Fruit fly (Drosophila melanogaster) whole organism, embryonic: Measurements from ENCODE around the gene Mgat4b.
A peak's percentile ranks its signal among the peaks of the same experiment; 100 is the strongest.

ENCODE experiments used
- Ada2b ChIP-seq: fragments of 200-800 bp; sonication (Bioruptor generic); IDR thresholded peaks from 2 replicates; pipeline ENCODE4 v1.3.6; 2022; ENCODE audit warnings: missing biosample characterization, missing genetic modification characterization
- Asciz ChIP-seq: fragments of 200-800 bp; sonication (Bioruptor generic); optimal IDR thresholded peaks from 2 replicates; lab custom pipeline; 2017; ENCODE audit warnings: missing biosample characterization, mild to moderate bottlenecking, missing genetic modification characterization, missing genetic modification reagents
- CG10366 ChIP-seq: fragments of 200-800 bp; sonication (Bioruptor generic); IDR thresholded peaks from 2 replicates; pipeline ENCODE4 v1.3.6; 2022; ENCODE audit warnings: missing biosample characterization, missing genetic modification characterization
- CG10979 ChIP-seq: fragments of 200-800 bp; sonication (Bioruptor generic); optimal IDR thresholded peaks from 2 replicates; lab custom pipeline; 2018; ENCODE audit warnings: missing biosample characterization, mild to moderate bottlenecking, missing genetic modification characterization, moderate library complexity
- CG11456 ChIP-seq: fragments of 200-800 bp; sonication (Bioruptor generic); IDR thresholded peaks from 3 replicates; pipeline ENCODE4 v1.3.6; 2022; ENCODE audit warnings: missing biosample characterization, missing genetic modification characterization
- CG11723 ChIP-seq: fragments of 200-800 bp; sonication (Bioruptor generic); optimal IDR thresholded peaks from 2 replicates; lab custom pipeline; 2017; ENCODE audit warnings: missing biosample characterization, mild to moderate bottlenecking, missing genetic modification characterization
- CG13123 ChIP-seq: fragments of 200-800 bp; sonication (Bioruptor generic); optimal IDR thresholded peaks from 2 replicates; lab custom pipeline; 2016; ENCODE audit warnings: missing biosample characterization, missing genetic modification characterization
- CG13424 ChIP-seq: fragments of 200-800 bp; sonication (Bioruptor generic); optimal IDR thresholded peaks from 2 replicates; lab custom pipeline; 2019; ENCODE audit warnings: missing biosample characterization, mild to moderate bottlenecking, missing genetic modification characterization, moderate library complexity
- CG13775 ChIP-seq: fragments of 200-800 bp; sonication (Bioruptor generic); optimal IDR thresholded peaks from 3 replicates; lab custom pipeline; 2017; ENCODE audit warnings: missing biosample characterization, mild to moderate bottlenecking, missing genetic modification characterization
- CG15269 ChIP-seq: fragments of 200-800 bp; sonication (Bioruptor generic); optimal IDR thresholded peaks from 2 replicates; lab custom pipeline; 2018; ENCODE audit warnings: missing biosample characterization, mild to moderate bottlenecking, missing genetic modification characterization, moderate library complexity
- CG15696 ChIP-seq: fragments of 200-800 bp; sonication (Bioruptor generic); optimal IDR thresholded peaks from 2 replicates; lab custom pipeline; 2019; ENCODE audit warnings: missing biosample characterization, mild to moderate bottlenecking, missing genetic modification characterization, moderate library complexity
- CG32772 ChIP-seq: fragments of 200-800 bp; sonication (Bioruptor generic); IDR thresholded peaks from 2 replicates; pipeline ENCODE4 v1.3.6; 2022; ENCODE audit warnings: missing biosample characterization, missing genetic modification characterization
- CG34422 ChIP-seq: fragments of 200-800 bp; sonication (Bioruptor generic); IDR thresholded peaks from 3 replicates; pipeline ENCODE4 v1.3.6; 2022; ENCODE audit warnings: missing biosample characterization, missing genetic modification characterization
- CG4424 ChIP-seq: fragments of 200-800 bp; sonication (Bioruptor generic); optimal IDR thresholded peaks from 3 replicates; lab custom pipeline; 2016; ENCODE audit warnings: missing biosample characterization, missing genetic modification characterization
- CG6175 ChIP-seq: fragments of 200-800 bp; sonication (Bioruptor generic); IDR thresholded peaks from 3 replicates; pipeline ENCODE4 v1.3.6; 2022; ENCODE audit warnings: missing biosample characterization, missing genetic modification characterization
- CG6254 ChIP-seq: fragments of 200-800 bp; sonication (Bioruptor generic); optimal IDR thresholded peaks from 3 replicates; lab custom pipeline; 2017; ENCODE audit warnings: mild to moderate bottlenecking, missing biosample characterization, missing genetic modification reagents, missing genetic modification characterization
- CG9797 ChIP-seq: fragments of 200-800 bp; sonication (Bioruptor generic); optimal IDR thresholded peaks from 3 replicates; lab custom pipeline; 2018; ENCODE audit warnings: missing biosample characterization, mild to moderate bottlenecking, missing genetic modification characterization
- CG9932 ChIP-seq: fragments of 200-800 bp; sonication (Bioruptor generic); IDR thresholded peaks from 2 replicates; pipeline ENCODE4 v1.3.6; 2022; ENCODE audit warnings: missing biosample characterization, missing genetic modification characterization
- D19A ChIP-seq: fragments of 200-800 bp; optimal IDR thresholded peaks from 3 replicates; lab custom pipeline; 2019; ENCODE audit warnings: missing biosample characterization, mild to moderate bottlenecking, missing genetic modification characterization, moderate library complexity
- Dbx ChIP-seq: fragments of 200-800 bp; sonication (Bioruptor generic); IDR thresholded peaks from 3 replicates; pipeline ENCODE4 v1.3.6; 2022; ENCODE audit warnings: missing biosample characterization, missing genetic modification characterization
- Dfd ChIP-seq, 2 experiments: fragments of >200 bp; optimal IDR thresholded peaks; 2 replicates each; lab custom pipeline; 2017; ENCODE audit warnings: missing biosample characterization in 2 of 2, missing genetic modification characterization in 2 of 2
- Dip3 ChIP-seq: fragments of 200-800 bp; sonication (Bioruptor generic); optimal IDR thresholded peaks from 3 replicates; lab custom pipeline; 2016; ENCODE audit warnings: missing biosample characterization, missing genetic modification characterization
- Drgx ChIP-seq: fragments of 200-800 bp; sonication (Bioruptor generic); IDR thresholded peaks from 2 replicates; pipeline ENCODE4 v1.3.6; 2022; ENCODE audit warnings: missing biosample characterization, missing genetic modification characterization
- ERR ChIP-seq: fragments of 200-800 bp; sonication (Bioruptor generic); optimal IDR thresholded peaks from 2 replicates; lab custom pipeline; 2016; ENCODE audit warnings: missing biosample characterization, missing genetic modification characterization
- MBD-R2 ChIP-seq: fragments of 200-800 bp; sonication (Bioruptor generic); IDR thresholded peaks from 2 replicates; pipeline ENCODE4 v1.3.6; 2022; ENCODE audit warnings: missing biosample characterization, missing genetic modification characterization
- Max ChIP-seq: fragments of 200-800 bp; sonication (Bioruptor generic); optimal IDR thresholded peaks from 2 replicates; lab custom pipeline; 2016; ENCODE audit warnings: missing biosample characterization, mild to moderate bottlenecking, missing genetic modification characterization
- Rfx ChIP-seq: fragments of 200-800 bp; sonication (Bioruptor generic); IDR thresholded peaks from 2 replicates; pipeline ENCODE4 v1.3.6; 2022; ENCODE audit warnings: missing biosample characterization, missing genetic modification characterization
- Ssrp ChIP-seq: fragments of 200-800 bp; sonication (Bioruptor generic); optimal IDR thresholded peaks from 2 replicates; lab custom pipeline; 2018; ENCODE audit warnings: missing biosample characterization, mild to moderate bottlenecking, missing genetic modification characterization, moderate library complexity
- cas ChIP-seq: fragments of 200-800 bp; sonication (Bioruptor generic); IDR thresholded peaks from 2 replicates; pipeline ENCODE4 v1.3.6; 2022; ENCODE audit warnings: missing biosample characterization, missing genetic modification characterization
- crol ChIP-seq: fragments of 200-800 bp; sonication (Bioruptor generic); IDR thresholded peaks from 2 replicates; pipeline ENCODE4 v1.3.6; 2022; ENCODE audit warnings: missing biosample characterization, missing genetic modification characterization
- cwo ChIP-seq: fragments of 200-800 bp; sonication (Bioruptor generic); optimal IDR thresholded peaks from 3 replicates; lab custom pipeline; 2017; ENCODE audit warnings: missing biosample characterization, missing genetic modification characterization, mild to moderate bottlenecking, moderate library complexity, missing genetic modification reagents
- dati ChIP-seq: fragments of 200-800 bp; sonication (Bioruptor generic); IDR thresholded peaks from 2 replicates; pipeline ENCODE4 v1.3.6; 2022; ENCODE audit warnings: missing biosample characterization, missing genetic modification characterization
- fd3F ChIP-seq: fragments of 200-800 bp; sonication (Bioruptor generic); optimal IDR thresholded peaks from 2 replicates; lab custom pipeline; 2018; ENCODE audit warnings: missing biosample characterization, mild to moderate bottlenecking, missing genetic modification characterization, moderate library complexity
- fd96Cb ChIP-seq: fragments of 200-800 bp; sonication (Bioruptor generic); optimal IDR thresholded peaks from 2 replicates; lab custom pipeline; 2018; ENCODE audit warnings: missing biosample characterization, mild to moderate bottlenecking, missing genetic modification characterization, moderate library complexity
- fu2 ChIP-seq: fragments of 200-800 bp; sonication (Bioruptor generic); optimal IDR thresholded peaks from 2 replicates; lab custom pipeline; 2016; ENCODE audit warnings: missing biosample characterization, missing genetic modification characterization
- gcm ChIP-seq: fragments of 200-800 bp; sonication (Bioruptor generic); optimal IDR thresholded peaks from 2 replicates; lab custom pipeline; 2019; ENCODE audit warnings: missing biosample characterization, mild to moderate bottlenecking, missing genetic modification characterization, moderate library complexity
- grn ChIP-seq: fragments of 200-800 bp; sonication (Bioruptor generic); optimal IDR thresholded peaks from 3 replicates; lab custom pipeline; 2017; ENCODE audit warnings: missing biosample characterization, missing genetic modification characterization
- klu ChIP-seq: fragments of 200-800 bp; sonication (Bioruptor generic); IDR thresholded peaks from 2 replicates; pipeline ENCODE4 v1.3.6; 2022; ENCODE audit warnings: missing biosample characterization, missing genetic modification characterization
- lab ChIP-seq: fragments of 200-800 bp; sonication (Bioruptor generic); optimal IDR thresholded peaks from 3 replicates; lab custom pipeline; 2017; ENCODE audit warnings: missing biosample characterization, missing genetic modification characterization, mild to moderate bottlenecking, moderate library complexity, missing genetic modification reagents
- lilli ChIP-seq: fragments of 200-800 bp; sonication (Bioruptor generic); optimal IDR thresholded peaks from 3 replicates; lab custom pipeline; 2016; ENCODE audit warnings: missing biosample characterization, missing genetic modification characterization
- nom ChIP-seq: fragments of 200-800 bp; sonication (Bioruptor generic); optimal IDR thresholded peaks from 2 replicates; lab custom pipeline; 2017; ENCODE audit warnings: missing biosample characterization, missing genetic modification characterization, mild to moderate bottlenecking, moderate library complexity, missing genetic modification reagents
- pho ChIP-seq: fragments of 200-800 bp; sonication (Bioruptor generic); optimal IDR thresholded peaks from 2 replicates; lab custom pipeline; 2016; ENCODE audit warnings: missing biosample characterization, missing genetic modification characterization
- pum ChIP-seq: fragments of 200-800 bp; sonication (Bioruptor generic); optimal IDR thresholded peaks from 2 replicates; lab custom pipeline; 2016; ENCODE audit warnings: missing biosample characterization, missing genetic modification characterization
- ro ChIP-seq: fragments of 200-800 bp; sonication (Bioruptor generic); IDR thresholded peaks from 2 replicates; pipeline ENCODE4 v1.3.6; 2022; ENCODE audit warnings: missing biosample characterization, missing genetic modification characterization
- sens ChIP-seq: fragments of 200-800 bp; sonication (Bioruptor generic); peaks from one replicate; lab custom pipeline; 2016; ENCODE audit warnings: missing biosample characterization, missing genetic modification characterization
- sim ChIP-seq: fragments of 200-800 bp; sonication (Bioruptor generic); IDR thresholded peaks from 2 replicates; pipeline ENCODE4 v1.3.6; 2022; ENCODE audit warnings: missing biosample characterization, missing genetic modification characterization
- sisA ChIP-seq: fragments of 200-800 bp; sonication (Bioruptor generic); IDR thresholded peaks from 2 replicates; pipeline ENCODE4 v1.3.6; 2022; ENCODE audit warnings: missing biosample characterization, missing genetic modification characterization
- stwl ChIP-seq: fragments of 200-800 bp; sonication (Bioruptor generic); optimal IDR thresholded peaks from 3 replicates; lab custom pipeline; 2018; ENCODE audit warnings: missing biosample characterization, mild to moderate bottlenecking, missing genetic modification characterization, moderate library complexity
- tio ChIP-seq: fragments of 200-800 bp; sonication (Bioruptor generic); optimal IDR thresholded peaks from 2 replicates; lab custom pipeline; 2017; ENCODE audit warnings: missing biosample characterization, missing genetic modification characterization, inconsistent platforms
- tna ChIP-seq: fragments of 200-800 bp; sonication (Bioruptor generic); IDR thresholded peaks from 2 replicates; pipeline ENCODE4 v1.3.6; 2022; ENCODE audit warnings: missing biosample characterization, missing genetic modification characterization; ENCODE audit not compliant: partially characterized antibody
- twi ChIP-seq: fragments of 200-800 bp; optimal IDR thresholded peaks from 2 replicates; lab custom pipeline; 2019; ENCODE audit warnings: missing biosample characterization, mild to moderate bottlenecking, missing genetic modification characterization, moderate library complexity
- vfl ChIP-seq: fragments of 200-800 bp; sonication (Bioruptor generic); optimal IDR thresholded peaks from 2 replicates; lab custom pipeline; 2016; ENCODE audit warnings: missing biosample characterization, missing genetic modification characterization

Gene Mgat4b

dm6 chr3L:14785492-14785916 lies 16.4 kb upstream of the Mgat4b start (continued):
- TF ChIP-seq klu (0 out of 2 replicates have a peak, but pooled peaks have one; percentile 42), ERR (no peak), nom (GFP tag; lab: Kevin White, UChicago) (peak; percentile 59), CG10366 (peak; percentile 31), cwo (no peak), cas (GFP tag; lab: Robert Waterston, UW) (0 out of 2 replicates have a peak, but pooled peaks have one; percentile 5), sens (GFP tag; lab: Kevin White, UChicago) (peak; percentile 30), crol (GFP tag; lab: Robert Waterston, UW) (peak; percentile 81), dati (GFP tag; lab: Robert Waterston, UW) (no peak), tna (GFP tag; lab: Robert Waterston, UW) (no peak), Dip3 (GFP tag; lab: Kevin White, UChicago) (no peak), Dbx (GFP tag; lab: Robert Waterston, UW) (peak; percentile 41; the same call in 2 of the 3 replicates), Dfd (GFP tag; optimal IDR thresholded peaks at IDR 0.05; lab: Kevin White, UChicago) (no peak), Rfx (GFP tag; lab: Robert Waterston, UW) (peak; percentile 53), CG9797 (no peak), CG6254 (GFP tag; lab: Kevin White, UChicago) (no peak), CG34422 (GFP tag; lab: Robert Waterston, UW) (peak; percentile 44; the same call in 1 of the 3 replicates), CG4424 (GFP tag; lab: Kevin White, UChicago) (no peak), Drgx (GFP tag; lab: Robert Waterston, UW) (peak; percentile 85), Ssrp (tag; lab: Kevin White, UChicago) (no peak), vfl (GFP tag; lab: Kevin White, UChicago) (no peak), lab (peak; percentile 51), ro (GFP tag; lab: Robert Waterston, UW) (no peak), gcm (GFP tag; lab: Kevin White, UChicago) (no peak), Asciz (peak; percentile 24), CG13424 (tag; lab: Kevin White, UChicago) (no peak), sisA (peak; percentile 33; the same call in 1 of the 2 replicates), CG32772 (GFP tag; lab: Robert Waterston, UW) (no peak; the same call in 1 of the 2 replicates), pum (peak; percentile 28), lilli (GFP tag; lab: Kevin White, UChicago) (no peak), CG15696 (tag; lab: Kevin White, UChicago) (no peak), CG11456 (no peak), CG11723 (GFP tag; lab: Kevin White, UChicago) (no peak), twi (no peak), CG13123 (no peak), D19A (tag; lab: Kevin White, UChicago) (no peak), Max (GFP tag; lab: Kevin White, UChicago) (no peak), sim (no peak), CG9932 (GFP tag; lab: Robert Waterston, UW) (peak; percentile 27; the same call in 1 of the 2 replicates), CG6175 (GFP tag; lab: Robert Waterston, UW) (no peak), pho (GFP tag; lab: Kevin White, UChicago) (no peak), CG10979 (no peak), fu2 (no peak), fd3F (GFP tag; lab: Kevin White, UChicago) (no peak), stwl (tag; lab: Kevin White, UChicago) (no peak), MBD-R2 (GFP tag; lab: Robert Waterston, UW) (no peak), tio (GFP tag; lab: Kevin White, UChicago) (peak; percentile 32), fd96Cb (tag; lab: Kevin White, UChicago) (no peak), CG15269 (tag; lab: Kevin White, UChicago) (no peak), CG13775 (GFP tag; lab: Kevin White, UChicago) (no peak), grn (GFP tag; lab: Kevin White, UChicago) (no peak), Ada2b (peak; percentile 31; the same call in 1 of the 2 replicates)
